Fruit fly (Drosophila melanogaster) whole organism, prepupa: ENCODE results near the gene Saf-B.

Source experiments
- CG10631 ChIP-seq: fragments of 200-800 bp; sonication (Bioruptor generic); optimal IDR thresholded peaks from 2 replicates; lab custom pipeline; 2016; ENCODE audit warnings: missing biosample characterization, missing genetic modification characterization
- CG11294 ChIP-seq: fragments of 200-800 bp; sonication (Bioruptor generic); IDR thresholded peaks from 2 replicates; pipeline ENCODE4 v1.3.6; 2022; ENCODE audit warnings: missing biosample characterization, missing genetic modification characterization
- CG11762 ChIP-seq: fragments of 200-800 bp; sonication (Bioruptor generic); optimal IDR thresholded peaks from 3 replicates; lab custom pipeline; 2016; ENCODE audit warnings: missing biosample characterization, missing genetic modification characterization; ENCODE audit not compliant: insufficient read depth
- CG1621 ChIP-seq: fragments of 200-800 bp; sonication (Bioruptor generic); optimal IDR thresholded peaks from 3 replicates; lab custom pipeline; 2018; ENCODE audit warnings: missing biosample characterization, mild to moderate bottlenecking, missing genetic modification characterization
- CG16779 ChIP-seq: fragments of 200-800 bp; sonication (Bioruptor generic); optimal IDR thresholded peaks from 3 replicates; lab custom pipeline; 2017; ENCODE audit warnings: missing biosample characterization, mild to moderate bottlenecking, missing genetic modification characterization
- CG3032 ChIP-seq: fragments of 200-800 bp; optimal IDR thresholded peaks from 2 replicates; lab custom pipeline; 2019; ENCODE audit warnings: missing biosample characterization, mild to moderate bottlenecking, missing genetic modification characterization, moderate library complexity
- CG31627 ChIP-seq: fragments of 200-800 bp; sonication (Bioruptor generic); optimal IDR thresholded peaks from 3 replicates; lab custom pipeline; 2016; ENCODE audit warnings: missing biosample characterization, missing genetic modification characterization
- CG3919 ChIP-seq: fragments of 200-800 bp; sonication (Bioruptor generic); optimal IDR thresholded peaks from 3 replicates; lab custom pipeline; 2016; ENCODE audit warnings: missing biosample characterization, missing genetic modification characterization
- CG4318 ChIP-seq: fragments of 200-800 bp; sonication (Bioruptor generic); optimal IDR thresholded peaks from 3 replicates; lab custom pipeline; 2017; ENCODE audit warnings: missing biosample characterization, mild to moderate bottlenecking, missing genetic modification characterization
- CG6276 ChIP-seq: fragments of 200-800 bp; sonication (Bioruptor generic); optimal IDR thresholded peaks from 2 replicates; lab custom pipeline; 2017; ENCODE audit warnings: missing biosample characterization, mild to moderate bottlenecking, missing genetic modification characterization
- CG6854 ChIP-seq: fragments of 200-800 bp; sonication (Bioruptor generic); optimal IDR thresholded peaks from 2 replicates; lab custom pipeline; 2017; ENCODE audit warnings: missing biosample characterization, mild to moderate bottlenecking, missing genetic modification characterization
- CG7368 ChIP-seq: fragments of 200-800 bp; sonication (Bioruptor generic); optimal IDR thresholded peaks from 3 replicates; lab custom pipeline; 2016; ENCODE audit warnings: missing biosample characterization, missing genetic modification characterization
- CG8119 ChIP-seq: fragments of 200-800 bp; sonication (Bioruptor generic); IDR thresholded peaks from 3 replicates; pipeline ENCODE4 v1.3.6; 2022; ENCODE audit warnings: missing biosample characterization, missing genetic modification characterization
- CG8632 ChIP-seq: fragments of 200-800 bp; sonication (Bioruptor generic); optimal IDR thresholded peaks from 3 replicates; lab custom pipeline; 2016; ENCODE audit warnings: missing biosample characterization, missing genetic modification characterization
- Eip75B ChIP-seq: fragments of 200-800 bp; sonication (Bioruptor generic); optimal IDR thresholded peaks from 3 replicates; lab custom pipeline; 2016; ENCODE audit warnings: missing biosample characterization, missing genetic modification characterization
- Eip78C ChIP-seq: fragments of 200-800 bp; sonication (Bioruptor generic); peaks from one replicate; lab custom pipeline; 2016; ENCODE audit warnings: missing biosample characterization, missing genetic modification characterization
- Eip93F ChIP-seq: fragments of 200-800 bp; sonication (Bioruptor generic); optimal IDR thresholded peaks from 2 replicates; lab custom pipeline; 2016; ENCODE audit warnings: missing biosample characterization, mild to moderate bottlenecking, missing genetic modification characterization
- Ets21C ChIP-seq: fragments of 200-800 bp; sonication (Bioruptor generic); optimal IDR thresholded peaks from 3 replicates; lab custom pipeline; 2016; ENCODE audit warnings: missing biosample characterization, missing genetic modification characterization
- Ets96B ChIP-seq: fragments of 200-800 bp; optimal IDR thresholded peaks from 2 replicates; lab custom pipeline; 2019; ENCODE audit warnings: missing biosample characterization, mild to moderate bottlenecking, missing genetic modification characterization, moderate library complexity
- Gug ChIP-seq: fragments of 200-800 bp; sonication (Bioruptor generic); IDR thresholded peaks from 2 replicates; pipeline ENCODE4 v1.3.6; 2022; ENCODE audit warnings: missing biosample characterization, missing genetic modification characterization
- Hr39 ChIP-seq: fragments of 200-800 bp; sonication (Bioruptor generic); optimal IDR thresholded peaks from 2 replicates; lab custom pipeline; 2016; ENCODE audit warnings: missing biosample characterization, missing genetic modification characterization
- Hr4 ChIP-seq: fragments of 200-800 bp; sonication (Bioruptor generic); optimal IDR thresholded peaks from 3 replicates; lab custom pipeline; 2016; ENCODE audit warnings: missing biosample characterization, missing genetic modification characterization
- Lpt ChIP-seq: fragments of 200-800 bp; sonication (Bioruptor generic); optimal IDR thresholded peaks from 3 replicates; lab custom pipeline; 2016; ENCODE audit warnings: missing biosample characterization, missing genetic modification characterization
- Smox ChIP-seq: fragments of 200-800 bp; sonication (Bioruptor generic); optimal IDR thresholded peaks from 3 replicates; lab custom pipeline; 2016; ENCODE audit warnings: missing biosample characterization, missing genetic modification characterization
- Sox14 ChIP-seq: fragments of 200-800 bp; sonication (Bioruptor generic); optimal IDR thresholded peaks from 3 replicates; lab custom pipeline; 2016; ENCODE audit warnings: missing biosample characterization, missing genetic modification characterization
- Sox15 ChIP-seq: fragments of 200-800 bp; sonication (Bioruptor generic); optimal IDR thresholded peaks from 3 replicates; lab custom pipeline; 2016; ENCODE audit warnings: missing biosample characterization, missing genetic modification characterization
- achi ChIP-seq: fragments of 200-800 bp; sonication (Bioruptor generic); optimal IDR thresholded peaks from 3 replicates; lab custom pipeline; 2016; ENCODE audit warnings: missing biosample characterization, missing genetic modification characterization
- acj6 ChIP-seq: fragments of 200-800 bp; sonication (Bioruptor generic); optimal IDR thresholded peaks from 3 replicates; lab custom pipeline; 2016; ENCODE audit warnings: missing biosample characterization, missing genetic modification characterization
- dac ChIP-seq: fragments of 200-800 bp; sonication (Bioruptor generic); optimal IDR thresholded peaks from 2 replicates; lab custom pipeline; 2017; ENCODE audit warnings: missing biosample characterization, mild to moderate bottlenecking, missing genetic modification characterization
- dsx ChIP-seq: fragments of 200-800 bp; optimal IDR thresholded peaks from 3 replicates; lab custom pipeline; 2019; ENCODE audit warnings: missing biosample characterization, mild to moderate bottlenecking, missing genetic modification characterization, moderate library complexity; ENCODE audit not compliant: poor library complexity, severe bottlenecking
- esn ChIP-seq: fragments of 200-800 bp; sonication (Bioruptor generic); optimal IDR thresholded peaks from 2 replicates; lab custom pipeline; 2016; ENCODE audit warnings: missing biosample characterization, mild to moderate bottlenecking, missing genetic modification characterization, moderate library complexity
- fd59A ChIP-seq: fragments of 200-800 bp; sonication (Bioruptor generic); optimal IDR thresholded peaks from 2 replicates; lab custom pipeline; 2017; ENCODE audit warnings: missing biosample characterization, mild to moderate bottlenecking, missing genetic modification characterization, missing genetic modification reagents
- fd85E ChIP-seq: fragments of 200-800 bp; sonication (Bioruptor generic); optimal IDR thresholded peaks from 3 replicates; lab custom pipeline; 2016; ENCODE audit warnings: missing biosample characterization, missing genetic modification characterization
- fkh ChIP-seq: fragments of 200-800 bp; sonication (Bioruptor generic); optimal IDR thresholded peaks from 3 replicates; lab custom pipeline; 2017; ENCODE audit warnings: missing biosample characterization, mild to moderate bottlenecking, missing genetic modification characterization, moderate library complexity
- lz ChIP-seq: fragments of 200-800 bp; sonication (Bioruptor generic); optimal IDR thresholded peaks from 3 replicates; lab custom pipeline; 2016; ENCODE audit warnings: missing biosample characterization, missing genetic modification characterization
- net ChIP-seq: fragments of 200-800 bp; sonication (Bioruptor generic); optimal IDR thresholded peaks from 3 replicates; lab custom pipeline; 2016; ENCODE audit warnings: missing biosample characterization, missing genetic modification characterization
- salr ChIP-seq, 2 experiments: fragments of 200-800 bp; sonication (Bioruptor generic); optimal IDR thresholded peaks; 3 replicates each; lab custom pipeline; 2016 to 2018; ENCODE audit warnings: missing biosample characterization in 2 of 2, missing genetic modification characterization in 2 of 2, mild to moderate bottlenecking in 1 of 2
- spab ChIP-seq: fragments of 200-800 bp; sonication (Bioruptor generic); optimal IDR thresholded peaks from 2 replicates; lab custom pipeline; 2017; ENCODE audit warnings: missing biosample characterization, mild to moderate bottlenecking, missing genetic modification characterization, missing genetic modification reagents
- svp ChIP-seq: fragments of 200-800 bp; sonication (Bioruptor generic); peaks from one replicate; lab custom pipeline; 2016; ENCODE audit warnings: missing biosample characterization, missing genetic modification characterization
- topi ChIP-seq: fragments of 200-800 bp; sonication (Bioruptor generic); optimal IDR thresholded peaks from 3 replicates; lab custom pipeline; 2016; ENCODE audit warnings: missing biosample characterization, missing genetic modification characterization
- vri ChIP-seq: fragments of 200-800 bp; sonication (Bioruptor generic); optimal IDR thresholded peaks from 3 replicates; lab custom pipeline; 2016; ENCODE audit warnings: missing biosample characterization, mild to moderate bottlenecking, missing genetic modification characterization

Saf-B gene

DNA sequence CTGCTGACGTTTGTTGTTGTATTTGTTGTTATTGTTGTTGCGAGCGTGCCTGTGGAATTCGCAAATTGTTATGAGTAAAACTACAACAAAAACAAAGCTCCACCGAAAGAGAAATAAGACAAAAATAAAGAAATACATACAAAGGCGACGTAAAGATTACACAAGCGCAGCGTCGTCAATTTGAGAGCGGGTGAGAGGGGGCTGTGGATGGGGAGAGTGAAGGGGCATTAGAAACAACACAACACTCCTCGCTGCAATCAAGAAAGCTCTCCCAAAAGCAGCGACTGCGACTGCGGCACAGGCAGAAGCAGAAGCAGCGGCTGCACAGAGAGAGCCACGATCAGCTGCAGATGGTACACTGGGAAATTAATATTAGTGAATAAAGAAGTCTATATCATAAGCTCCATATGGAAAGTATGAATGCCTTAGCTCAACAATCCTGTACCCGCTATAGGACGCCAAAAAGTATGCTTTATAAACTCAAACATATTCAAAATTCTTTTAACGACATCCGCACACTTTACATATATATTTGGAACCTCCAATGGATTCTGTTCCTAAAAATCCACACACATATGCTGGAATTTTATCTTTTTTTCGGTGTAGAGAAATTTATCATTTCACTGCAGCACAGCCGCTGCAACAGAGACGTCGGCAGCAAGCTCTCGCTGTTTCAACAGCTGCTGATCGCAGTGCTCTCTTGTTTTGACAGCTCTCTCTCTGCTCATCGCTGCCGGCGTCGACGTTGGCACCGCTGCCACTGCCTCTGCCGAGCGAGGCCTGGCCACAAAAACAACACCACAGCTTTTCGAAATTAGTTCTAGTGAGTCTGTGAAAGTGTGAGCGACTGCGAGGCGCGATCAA lies 48.5 kb upstream of the Saf-B start, which contains the start of gene CG13631 (continued):
- TF ChIP-seq CG16779 (tag; lab: Kevin White, UChicago) (peak; percentile 91), spab (GFP tag; lab: Kevin White, UChicago) (peak; percentile 83), topi (GFP tag; lab: Kevin White, UChicago) (peak; percentile 97), Eip93F (GFP tag; lab: Kevin White, UChicago) (peak; percentile 73), Sox15 (GFP tag; lab: Kevin White, UChicago) (peak; percentile 95), CG4318 (GFP tag; lab: Kevin White, UChicago) (peak; percentile 99), achi (peak; percentile 97), dsx (GFP tag; lab: Kevin White, UChicago) (peak; percentile 75), CG7368 (GFP tag; lab: Kevin White, UChicago) (peak; percentile 93), Hr39 (peak; percentile 97), CG8119 (GFP tag; lab: Robert Waterston, UW) (peak; percentile 99), Sox14 (GFP tag; lab: Kevin White, UChicago) (peak; percentile 98), CG1621 (tag; lab: Kevin White, UChicago) (peak; percentile 78), vri (GFP tag; lab: Kevin White, UChicago) (peak; percentile 93), Eip78C (GFP tag; lab: Kevin White, UChicago) (peak; percentile 99), dac (GFP tag; lab: Kevin White, UChicago) (peak; percentile 99), CG8632 (GFP tag; lab: Kevin White, UChicago) (peak; percentile 94), fkh (GFP tag; lab: Kevin White, UChicago) (peak; percentile 27), lz (peak; percentile 98), esn (GFP tag; lab: Kevin White, UChicago) (peak; percentile 98), acj6 (GFP tag; lab: Kevin White, UChicago) (peak; percentile 98), CG10631 (GFP tag; lab: Kevin White, UChicago) (peak; percentile 97), Hr4 (GFP tag; lab: Kevin White, UChicago) (peak; percentile 99), Smox (peak; percentile 94), Ets21C (GFP tag; lab: Kevin White, UChicago) (peak; percentile 97), Ets96B (tag; lab: Kevin White, UChicago) (peak; percentile 87), Gug (GFP tag; lab: Robert Waterston, UW) (peak; percentile 98), CG3032 (tag; lab: Kevin White, UChicago) (peak; percentile 87), CG6276 (peak; percentile 99), CG6854 (peak; percentile 83), salr (GFP tag; optimal IDR thresholded peaks at IDR 0.05; lab: Kevin White, UChicago) (peak; percentile 70 to 99), fd59A (peak; percentile 81), net (GFP tag; lab: Kevin White, UChicago) (peak; percentile 98), Lpt (GFP tag; lab: Kevin White, UChicago) (peak; percentile 99)

DNA sequence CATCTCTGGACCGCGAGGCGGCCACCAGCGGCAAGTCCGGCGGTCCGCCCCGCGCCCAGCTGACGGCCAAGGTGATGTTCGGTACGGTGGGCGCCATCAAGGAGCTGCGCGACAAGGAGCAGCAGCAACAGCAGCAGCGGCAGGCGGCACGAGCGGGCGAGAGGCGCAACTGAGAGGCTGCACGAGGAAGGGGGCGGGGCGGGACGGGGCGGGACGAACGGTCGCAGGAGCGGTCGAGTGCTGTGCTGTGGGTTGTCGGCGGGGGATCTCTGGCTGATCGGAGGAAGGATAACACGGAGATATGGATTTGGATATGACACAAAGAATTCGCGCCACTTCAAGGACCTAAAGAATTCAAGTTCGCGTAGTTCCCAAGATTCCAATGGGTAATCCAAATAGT lies 47.7 kb upstream of the Saf-B start:
- TF ChIP-seq CG11294 (no peak), CG3032 (tag; lab: Kevin White, UChicago) (no peak), CG11762 (GFP tag; lab: Kevin White, UChicago) (no peak), CG31627 (GFP tag; lab: Kevin White, UChicago) (no peak), Hr39 (no peak), Ets96B (tag; lab: Kevin White, UChicago) (no peak), CG16779 (tag; lab: Kevin White, UChicago) (no peak), svp (GFP tag; lab: Kevin White, UChicago) (no peak), Eip78C (GFP tag; lab: Kevin White, UChicago) (no peak), Eip75B (GFP tag; lab: Kevin White, UChicago) (no peak), fd85E (GFP tag; lab: Kevin White, UChicago) (no peak), CG8632 (GFP tag; lab: Kevin White, UChicago) (no peak), Smox (no peak), CG3919 (GFP tag; lab: Kevin White, UChicago) (no peak), fd59A (no peak)
